Worm (Caenorhabditis elegans): ENCODE measurements around the gene C04B4.2.
"Not testable (repeated sequence)": the region's sequence is repeated elsewhere in the genome, so short reads cannot be mapped to it uniquely, and the experiment has no call there.

Gene C04B4.2

ce11 chrX:12298324-12298723 lies 15.2 kb downstream of the C04B4.2 start, which contains the start of gene W06D11.3:
W06D11.3 (plus strand) TSS chrX:12298683.
- no peak for TF ChIP-seq ceh-90 (tag; optimal IDR thresholded peaks at IDR 0.05)
- no peak for TF ChIP-seq egl-13 (tag; optimal IDR thresholded peaks at IDR 0.05)
- no peak for TF ChIP-seq unc-98 (GFP tag; IDR thresholded peaks at IDR 0.05)
- no peak for TF ChIP-seq mdl-1 (tag; optimal IDR thresholded peaks at IDR 0.05)
- no peak for TF ChIP-seq unc-30 (tag; optimal IDR thresholded peaks at IDR 0.05)
- no peak for TF ChIP-seq ceh-63 (GFP tag; optimal IDR thresholded peaks at IDR 0.05)
- TF ChIP-seq skn-1 (tag; optimal IDR thresholded peaks at IDR 0.05) = no peak
- TF ChIP-seq fkh-4 (tag; optimal IDR thresholded peaks at IDR 0.05; ENCODE audit: borderline replicate concordance) = no peak
- no peak for TF ChIP-seq mab-9 (GFP tag; IDR thresholded peaks at IDR 0.05)
- no peak for TF ChIP-seq zag-1 (tag; optimal IDR thresholded peaks at IDR 0.05)

DNA sequence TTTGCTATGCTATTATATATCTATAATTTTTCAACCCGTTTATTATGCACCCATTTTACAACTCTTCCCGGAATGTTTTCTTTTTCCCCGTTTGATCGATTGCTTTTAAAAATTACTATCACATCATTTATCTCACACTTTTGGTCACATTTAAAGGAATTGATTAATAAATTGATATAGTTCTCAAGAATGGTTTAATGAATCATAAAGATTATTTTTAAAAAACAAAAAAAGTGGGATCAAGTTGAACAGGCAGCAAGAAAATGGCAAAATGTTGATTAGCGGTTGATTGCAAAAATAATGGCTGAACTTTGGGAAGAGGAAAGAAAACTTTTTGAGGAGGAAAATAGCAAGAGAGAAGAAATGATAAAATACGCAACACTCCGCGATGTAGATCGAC lies 16.8 kb downstream of the C04B4.2 start, which contains the start of gene W06D11.5:
TSS of gene W06D11.5 (plus strand) at position 301 of the 400 bp plus-strand sequence.
- peak; percentile 1 for TF ChIP-seq nhr-85 (tag)
- TF ChIP-seq nhr-12 (tag; optimal IDR thresholded peaks at IDR 0.05) = no peak

DNA sequence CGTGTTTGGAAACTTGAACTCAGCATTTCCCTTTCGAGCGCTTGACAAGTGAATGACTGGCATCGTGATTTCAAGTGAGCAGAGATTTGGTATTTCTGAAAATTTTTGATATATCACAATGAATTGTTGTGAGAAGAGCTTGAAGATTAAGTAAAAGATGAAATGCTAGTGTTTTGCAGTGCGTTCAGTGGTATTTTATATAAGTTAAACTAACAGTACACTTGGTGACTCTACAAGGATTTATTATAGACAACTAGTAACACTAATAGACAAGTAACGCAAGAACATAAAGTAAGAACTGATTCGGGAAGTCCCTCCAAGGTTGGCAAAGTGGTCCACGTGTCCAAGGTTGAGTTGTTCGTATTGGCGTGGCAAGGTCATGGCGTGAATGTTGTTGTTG lies 19.7 kb downstream of the C04B4.2 start, which contains the start of gene dot-1.3:
TSS of gene dot-1.3 (minus strand) at position 101 of the 400 bp plus-strand sequence.
- not testable (repeated sequence) for TF ChIP-seq lin-15B (tag; optimal IDR thresholded peaks at IDR 0.05); unc-62 (GFP tag; optimal IDR thresholded peaks at IDR 0.05); snpc-4 (tag; optimal IDR thresholded peaks at IDR 0.05)

DNA sequence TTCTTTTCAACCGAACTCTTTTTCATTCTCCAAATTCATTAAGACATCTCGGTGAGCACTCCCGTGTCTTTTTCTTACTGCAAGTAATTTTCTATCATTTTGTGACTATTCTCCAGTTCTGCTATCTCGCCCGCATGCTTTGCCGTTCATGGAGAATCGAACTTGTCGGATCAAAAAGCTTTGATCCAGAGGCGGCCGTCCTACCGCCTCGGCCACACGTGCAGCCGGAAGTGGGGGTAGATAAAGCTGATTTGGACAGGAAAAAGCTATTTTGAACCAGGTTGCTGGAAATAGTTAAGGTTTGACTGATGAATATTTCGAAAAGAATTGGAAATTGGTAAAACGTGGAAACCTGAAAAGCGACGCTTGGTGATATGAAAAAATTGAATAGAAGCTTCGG lies 21.1 kb downstream of the C04B4.2 start:
- TF ChIP-seq ztf-4 (tag; optimal IDR thresholded peaks at IDR 0.05) = no peak
- no peak for TF ChIP-seq mab-9 (GFP tag; IDR thresholded peaks at IDR 0.05)
- TF ChIP-seq blmp-1 (tag; optimal IDR thresholded peaks at IDR 0.05) = no peak
- TF ChIP-seq nhr-76 (tag; optimal IDR thresholded peaks at IDR 0.05) = no peak
- no peak for TF ChIP-seq unc-98 (GFP tag; IDR thresholded peaks at IDR 0.05)
- no peak for TF ChIP-seq irx-1 (tag; optimal IDR thresholded peaks at IDR 0.05)
- TF ChIP-seq C16A3.4 (tag; optimal IDR thresholded peaks at IDR 0.05) = no peak
- TF ChIP-seq swsn-7 (tag; optimal IDR thresholded peaks at IDR 0.05) = no peak
- no peak for TF ChIP-seq xbp-1 (tag; optimal IDR thresholded peaks at IDR 0.05)
- TF ChIP-seq unc-130 (tag; optimal IDR thresholded peaks at IDR 0.05) = no peak
- TF ChIP-seq C04F5.9 (tag; optimal IDR thresholded peaks at IDR 0.05) = no peak
- TF ChIP-seq pax-3 (tag; optimal IDR thresholded peaks at IDR 0.05) = no peak
- TF ChIP-seq egl-13 (tag; optimal IDR thresholded peaks at IDR 0.05) = no peak
- TF ChIP-seq aly-2 (tag; optimal IDR thresholded peaks at IDR 0.05) = no peak
- TF ChIP-seq snpc-4 (tag; optimal IDR thresholded peaks at IDR 0.05) = no peak
- TF ChIP-seq mef-2 (tag; optimal IDR thresholded peaks at IDR 0.05) = no peak
- no peak for TF ChIP-seq nhr-237 (tag; optimal IDR thresholded peaks at IDR 0.05)
- TF ChIP-seq nhr-85 (tag) = no peak
- no peak for TF ChIP-seq ceh-82 (tag; optimal IDR thresholded peaks at IDR 0.05)

- TF ChIP-seq ceh-88 (GFP tag; IDR thresholded peaks at IDR 0.05) = no peak
- no peak for TF ChIP-seq nhr-77 (tag; optimal IDR thresholded peaks at IDR 0.05)
- no peak for TF ChIP-seq nhr-237 (tag; optimal IDR thresholded peaks at IDR 0.05)
- TF ChIP-seq rnt-1 (tag; optimal IDR thresholded peaks at IDR 0.05) = no peak
- TF ChIP-seq ztf-4 (tag; optimal IDR thresholded peaks at IDR 0.05) = no peak
- TF ChIP-seq lin-15B (tag; optimal IDR thresholded peaks at IDR 0.05) = no peak
- TF ChIP-seq jun-1 (tag; optimal IDR thresholded peaks at IDR 0.05) = no peak
- no peak for TF ChIP-seq nhr-20 (tag; optimal IDR thresholded peaks at IDR 0.05)
- TF ChIP-seq ztf-11 (tag; optimal IDR thresholded peaks at IDR 0.05) = no peak
- no peak for TF ChIP-seq nhr-84 (tag; optimal IDR thresholded peaks at IDR 0.05)
- no peak for TF ChIP-seq F16B12.6 (tag; optimal IDR thresholded peaks at IDR 0.05)
- no peak for TF ChIP-seq tlp-1 (tag; optimal IDR thresholded peaks at IDR 0.05)
- TF ChIP-seq snpc-4 (tag; optimal IDR thresholded peaks at IDR 0.05) = no peak
- no peak for TF ChIP-seq aha-1 (tag; optimal IDR thresholded peaks at IDR 0.05)
- no peak for TF ChIP-seq lir-3 (tag; optimal IDR thresholded peaks at IDR 0.05; ENCODE audit: poor library complexity)
- TF ChIP-seq ceh-90 (tag; optimal IDR thresholded peaks at IDR 0.05) = no peak
- TF ChIP-seq nhr-12 (tag; optimal IDR thresholded peaks at IDR 0.05) = no peak
- TF ChIP-seq unc-62 (GFP tag; optimal IDR thresholded peaks at IDR 0.05) = no peak
- TF ChIP-seq lin-35 (GFP tag; optimal IDR thresholded peaks at IDR 0.05) = no peak
- TF ChIP-seq dsc-1 (tag; optimal IDR thresholded peaks at IDR 0.05) = no peak
Observed at ce11 chrX:12306565-12306964, 23.5 kb downstream of the C04B4.2 start, which contains the start of gene phf-32. phf-32 (plus strand) TSS chrX:12306865.

All from whole organism, L1 larva.